Fruit fly (Drosophila melanogaster): ENCODE results near the gene sd.

sd gene

DNA sequence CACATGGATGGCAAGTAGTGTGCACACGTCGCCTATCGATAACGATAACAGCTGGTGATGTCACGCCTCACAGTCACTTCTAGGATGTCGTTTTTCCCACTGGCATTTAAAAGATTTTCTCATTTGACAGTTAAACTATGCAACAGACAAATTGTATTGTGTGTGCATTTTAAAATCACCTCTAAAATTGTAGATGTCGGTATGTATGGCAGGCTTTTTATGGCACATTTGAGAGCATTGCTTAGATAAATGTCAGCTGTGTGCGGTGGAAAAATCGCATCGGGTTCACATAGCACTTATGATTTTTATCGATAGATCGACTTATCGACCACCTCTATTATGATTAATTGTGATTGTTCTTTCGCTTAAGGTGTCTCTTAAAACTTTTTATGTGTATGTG, 40.0 kb downstream of the sd start, which contains the start of the genes ArgRS and CG8578 (continued):
- TF ChIP-seq Hey (tag; optimal IDR thresholded peaks at IDR 0.05) (no peak), hkb (optimal IDR thresholded peaks at IDR 0.05) (peak; percentile 48), hkb (GFP tag; IDR thresholded peaks at IDR 0.05) (peak; percentile 47; the same call in 1 of the 2 replicates), sr (GFP tag; IDR thresholded peaks at IDR 0.05) (no peak), slbo (GFP tag; IDR thresholded peaks at IDR 0.05) (peak; percentile 72), CG10462 (GFP tag; optimal IDR thresholded peaks at IDR 0.05) (no peak), Hr51 (GFP tag; optimal IDR thresholded peaks at IDR 0.05) (peak in 1 of 2 experiments; percentile 18), Aef1 (GFP tag; IDR thresholded peaks at IDR 0.05) (peak; percentile 63; the same call in 2 of the 3 replicates), sima (GFP tag; optimal IDR thresholded peaks at IDR 0.05) (peak; percentile 29), CG2120 (GFP tag; optimal IDR thresholded peaks at IDR 0.05) (peak; percentile 71), Awh (GFP tag; IDR thresholded peaks at IDR 0.05) (no peak), CG14667 (GFP tag; IDR thresholded peaks at IDR 0.05) (no peak; the same call in 1 of the 2 replicates), CG13287 (GFP tag; IDR thresholded peaks at IDR 0.05; ENCODE audit: partially characterized antibody) (peak; percentile 85), CG12219 (GFP tag; optimal IDR thresholded peaks at IDR 0.05) (no peak), bowl (GFP tag; IDR thresholded peaks at IDR 0.05) (no peak), danr (GFP tag; IDR thresholded peaks at IDR 0.05) (no peak), Fer2 (tag; optimal IDR thresholded peaks at IDR 0.05) (no peak), ac (GFP tag; optimal IDR thresholded peaks at IDR 0.05) (no peak), lab (GFP tag; optimal IDR thresholded peaks at IDR 0.05) (no peak), Abd-B (GFP tag; optimal IDR thresholded peaks at IDR 0.05) (no peak), Mad (GFP tag; optimal IDR thresholded peaks at IDR 0.05) (no peak), CG15269 (tag; optimal IDR thresholded peaks at IDR 0.05) (no peak), mam (GFP tag; optimal IDR thresholded peaks at IDR 0.05) (peak; percentile 91), trem (tag; optimal IDR thresholded peaks at IDR 0.05) (peak; percentile 40), Dbx (GFP tag; IDR thresholded peaks at IDR 0.05) (no peak), sug (tag; optimal IDR thresholded peaks at IDR 0.05) (peak; percentile 73), chm (GFP tag; IDR thresholded peaks at IDR 0.05) (no peak), CG3838 (GFP tag; optimal IDR thresholded peaks at IDR 0.05) (no peak), sob (GFP tag; IDR thresholded peaks at IDR 0.05) (peak; percentile 48), B-H1 (GFP tag; IDR thresholded peaks at IDR 0.05) (0 out of 3 replicates have a peak, but pooled peaks have one; percentile 49), E2f1 (GFP tag; IDR thresholded peaks at IDR 0.05) (0 out of 2 replicates have a peak, but pooled peaks have one; percentile 51), dan (GFP tag; IDR thresholded peaks at IDR 0.05) (no peak), klu (GFP tag; IDR thresholded peaks at IDR 0.05) (no peak; the same call in 1 of the 2 replicates), CG12659 (GFP tag; optimal IDR thresholded peaks at IDR 0.05) (peak; percentile 70), jumu (GFP tag; optimal IDR thresholded peaks at IDR 0.05) (peak; percentile 90), Taf1 (GFP tag; IDR thresholded peaks at IDR 0.05) (peak; percentile 58; the same call in 1 of the 2 replicates), MESR4 (GFP tag; optimal IDR thresholded peaks at IDR 0.05) (peak; percentile 24), zfh2 (GFP tag; optimal IDR thresholded peaks at IDR 0.05) (peak; percentile 70), CG18599 (GFP tag; optimal IDR thresholded peaks at IDR 0.05) (no peak)

DNA sequence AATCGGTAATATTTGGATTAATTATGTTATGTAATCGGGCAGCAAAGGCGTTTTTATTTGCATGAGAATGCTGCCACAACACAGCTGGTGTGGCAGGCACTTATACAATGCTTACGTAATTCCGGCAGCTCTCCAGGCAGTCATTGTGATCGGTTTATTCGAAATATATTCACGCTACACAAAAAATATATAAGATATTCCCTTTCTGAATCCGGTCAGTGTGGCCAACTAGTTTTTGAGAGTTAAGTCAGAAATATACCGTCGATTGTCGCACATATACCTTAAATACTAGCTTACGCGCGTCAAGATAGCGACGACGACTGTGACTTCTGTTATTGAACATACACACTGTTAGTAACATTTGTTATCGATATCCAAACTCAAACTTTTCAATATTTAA, 44.9 kb downstream of the sd start, which contains the start of gene sun:
Gene sun (minus strand): TSS at position 238 of the 400 bp plus-strand sequence.
- TF ChIP-seq HLH4C (GFP tag; IDR thresholded peaks at IDR 0.05; ENCODE audit: partially characterized antibody) = 0 out of 3 replicates have a peak, but pooled peaks have one; percentile 32
- TF ChIP-seq CG2712 (tag; optimal IDR thresholded peaks at IDR 0.05) = peak; percentile 16
- TF ChIP-seq E2f2 (GFP tag; IDR thresholded peaks at IDR 0.05) = 0 out of 2 replicates have a peak, but pooled peaks have one; percentile 38
- TF ChIP-seq gfzf (GFP tag; optimal IDR thresholded peaks at IDR 0.05) = peak; percentile 78
- no peak for TF ChIP-seq CG4424 (GFP tag; optimal IDR thresholded peaks at IDR 0.05)
- TF ChIP-seq Med (GFP tag) = peak; percentile 82
- no peak for TF ChIP-seq CG18764 (GFP tag; optimal IDR thresholded peaks at IDR 0.05)
- peak; percentile 20; the same call in 1 of the 2 replicates for TF ChIP-seq Scr (GFP tag; IDR thresholded peaks at IDR 0.05; ENCODE audit: partially characterized antibody)
- TF ChIP-seq Myb (GFP tag; optimal IDR thresholded peaks at IDR 0.05) = peak; percentile 40
- peak; percentile 37; the same call in 1 of the 2 replicates for TF ChIP-seq MBD-R2 (GFP tag; IDR thresholded peaks at IDR 0.05)
- TF ChIP-seq fd64A (GFP tag; optimal IDR thresholded peaks at IDR 0.05) = no peak
- no peak for TF ChIP-seq NFAT (GFP tag; IDR thresholded peaks at IDR 0.05)
- peak in 1 of 2 experiments; percentile 99 for TF ChIP-seq Pdp1 (GFP tag; optimal IDR thresholded peaks at IDR 0.05)
- TF ChIP-seq Lhr (GFP tag; optimal IDR thresholded peaks at IDR 0.05) = peak; percentile 10
